Worm (Caenorhabditis elegans): Measurements from ENCODE around the gene T01C1.4.

The T01C1.4 gene

DNA sequence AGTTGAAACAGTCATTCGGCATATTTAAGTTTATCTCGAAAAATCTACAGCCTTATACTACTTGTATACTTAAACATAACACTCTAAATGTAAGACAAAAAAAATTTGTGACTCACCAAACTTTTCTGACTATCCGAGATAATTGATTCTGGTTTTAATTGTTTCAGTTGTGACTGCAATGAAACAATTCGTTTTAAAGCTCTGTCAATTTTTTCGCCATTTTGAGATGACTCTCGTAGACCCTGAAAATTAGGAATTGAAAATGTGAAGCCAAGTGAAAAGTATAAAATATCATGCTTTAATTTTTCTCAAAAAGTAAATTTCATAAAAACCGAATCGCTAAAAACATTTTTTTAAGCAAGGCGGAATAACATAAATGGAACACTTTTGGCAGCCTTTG is 12.6 kb downstream of the T01C1.4 start:
- TF ChIP-seq nhr-77 (tag; optimal IDR thresholded peaks at IDR 0.05) (no peak), tlp-1 (tag; optimal IDR thresholded peaks at IDR 0.05) (no peak), unc-130 (tag; optimal IDR thresholded peaks at IDR 0.05) (no peak), sptf-1 (tag; optimal IDR thresholded peaks at IDR 0.05) (no peak), hpl-2 (GFP tag; optimal IDR thresholded peaks at IDR 0.05) (no peak), lir-3 (tag; optimal IDR thresholded peaks at IDR 0.05; ENCODE audit: poor library complexity) (no peak), nhr-28 (tag; optimal IDR thresholded peaks at IDR 0.05) (no peak), nhr-12 (tag; optimal IDR thresholded peaks at IDR 0.05) (no peak), unc-62 (GFP tag; optimal IDR thresholded peaks at IDR 0.05) (no peak), nhr-84 (tag; optimal IDR thresholded peaks at IDR 0.05) (no peak), snpc-4 (tag; optimal IDR thresholded peaks at IDR 0.05) (no peak), swsn-7 (tag; optimal IDR thresholded peaks at IDR 0.05) (no peak)

DNA sequence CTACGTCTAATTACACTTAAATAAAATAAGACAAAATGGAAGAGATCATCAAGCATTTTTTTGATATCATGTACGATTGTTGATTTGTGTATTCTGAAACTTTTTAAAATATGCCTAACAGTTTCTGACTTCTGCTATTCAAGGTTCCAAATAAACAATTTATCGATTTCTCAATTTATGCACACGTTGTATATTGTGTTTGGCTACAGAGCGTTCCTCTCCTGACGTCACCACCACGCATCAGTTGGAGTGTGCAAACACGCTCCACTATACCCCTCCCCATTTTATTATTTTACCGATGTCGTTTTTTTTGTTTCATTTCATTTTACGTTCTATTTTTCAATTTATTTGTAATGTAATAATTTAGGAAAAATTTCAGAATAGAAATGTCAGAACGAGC is 22.0 kb downstream of the T01C1.4 start, which contains the start of gene plpp-1.3:
Gene plpp-1.3, plus strand, starts transcription at position 380 of the 400 bp plus-strand sequence.
- TF ChIP-seq lin-14 (GFP tag; optimal IDR thresholded peaks at IDR 0.05) (peak; percentile 45), pax-3 (tag; optimal IDR thresholded peaks at IDR 0.05) (no peak), lsy-2 (tag; optimal IDR thresholded peaks at IDR 0.05) (peak in 1 of 2 experiments; percentile 21), xbp-1 (tag; optimal IDR thresholded peaks at IDR 0.05) (peak; percentile 34), nhr-85 (tag) (no peak), nhr-77 (tag; optimal IDR thresholded peaks at IDR 0.05) (no peak), elt-3 (tag; optimal IDR thresholded peaks at IDR 0.05) (peak in 1 of 6 experiments; percentile 1), C16A3.4 (tag; optimal IDR thresholded peaks at IDR 0.05) (peak; percentile 13), ztf-4 (tag; optimal IDR thresholded peaks at IDR 0.05) (no peak), nhr-71 (tag; optimal IDR thresholded peaks at IDR 0.05) (peak; percentile 24), mdl-1 (tag; optimal IDR thresholded peaks at IDR 0.05) (peak in 1 of 2 experiments; percentile 30), egl-13 (tag; optimal IDR thresholded peaks at IDR 0.05) (no peak), hlh-4 (tag; optimal IDR thresholded peaks at IDR 0.05) (no peak), nhr-11 (tag; optimal IDR thresholded peaks at IDR 0.05) (no peak), blmp-1 (tag; optimal IDR thresholded peaks at IDR 0.05) (peak; percentile 36), mep-1 (tag; optimal IDR thresholded peaks at IDR 0.05) (peak; percentile 21), pqm-1 (tag; optimal IDR thresholded peaks at IDR 0.05) (no peak), efl-3 (GFP tag; optimal IDR thresholded peaks at IDR 0.05) (no peak), lin-35 (GFP tag; optimal IDR thresholded peaks at IDR 0.05) (peak in 1 of 2 experiments; percentile 52), ama-1 (optimal IDR thresholded peaks at IDR 0.05) (no peak)

DNA sequence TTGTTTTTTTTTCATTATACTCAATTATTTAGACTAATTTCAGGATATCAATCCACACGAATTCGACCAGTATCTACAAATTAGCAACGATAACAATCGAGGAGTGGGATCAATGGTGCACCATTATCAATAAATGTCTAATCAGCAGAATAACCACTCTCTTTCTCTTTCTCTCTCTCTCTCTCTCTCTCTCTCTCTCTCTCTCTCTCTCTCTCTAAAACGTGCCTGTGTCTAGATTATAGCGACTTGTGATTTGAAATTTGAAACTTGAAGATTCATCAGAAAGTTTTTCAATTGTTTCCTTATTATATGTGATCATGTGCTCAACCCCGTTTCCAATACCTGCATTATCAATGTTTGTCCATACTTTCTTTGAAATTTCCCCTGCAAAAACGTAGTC is 22.7 kb downstream of the T01C1.4 start:
- TF ChIP-seq efl-1 (optimal IDR thresholded peaks at IDR 0.05) (no peak), efl-1 (GFP tag; optimal IDR thresholded peaks at IDR 0.05 in 1 of 2) (peak in 1 of 2 experiments; percentile 26), elt-2 (tag; optimal IDR thresholded peaks at IDR 0.05) (peak; percentile 92), nhr-20 (tag; optimal IDR thresholded peaks at IDR 0.05) (peak; percentile 18), ama-1 (optimal IDR thresholded peaks at IDR 0.05) (no peak), unc-98 (GFP tag; IDR thresholded peaks at IDR 0.05) (no peak), lin-35 (GFP tag; optimal IDR thresholded peaks at IDR 0.05) (peak in 1 of 2 experiments; percentile 36), ets-5 (GFP tag; IDR thresholded peaks at IDR 0.05) (no peak)

DNA sequence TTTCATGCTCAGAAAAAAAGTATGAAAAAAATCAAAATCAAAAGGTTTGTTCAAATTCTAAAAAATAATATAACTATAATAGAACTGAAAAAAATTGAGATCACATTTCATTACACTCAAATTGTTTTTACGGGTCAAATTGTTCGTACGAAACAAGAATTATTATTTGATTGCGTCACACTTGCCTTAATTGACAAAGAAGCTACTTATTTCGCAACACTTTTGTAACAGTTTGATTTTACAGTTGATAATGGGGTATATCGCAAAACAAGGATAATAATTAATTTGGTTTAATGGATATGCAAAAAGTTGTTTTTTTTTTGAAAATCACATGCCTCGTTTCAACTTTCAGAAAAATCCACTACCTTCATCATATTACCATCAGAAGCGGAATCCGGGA is 24.9 kb downstream of the T01C1.4 start:
- no peak for TF ChIP-seq aha-1 (tag; optimal IDR thresholded peaks at IDR 0.05)
- TF ChIP-seq lin-15B (tag; optimal IDR thresholded peaks at IDR 0.05): no peak
- no peak for TF ChIP-seq lin-14 (GFP tag; optimal IDR thresholded peaks at IDR 0.05)
- TF ChIP-seq lin-35 (GFP tag; optimal IDR thresholded peaks at IDR 0.05): no peak
- no peak for TF ChIP-seq hlh-4 (tag; optimal IDR thresholded peaks at IDR 0.05)
- TF ChIP-seq nhr-85 (tag): no peak
- no peak for TF ChIP-seq snpc-4 (tag; optimal IDR thresholded peaks at IDR 0.05)
- TF ChIP-seq hpl-2 (GFP tag; optimal IDR thresholded peaks at IDR 0.05): no peak
- TF ChIP-seq hlh-17 (GFP tag; optimal IDR thresholded peaks at IDR 0.05; ENCODE audit: borderline replicate concordance): no peak
- TF ChIP-seq ztf-4 (tag; optimal IDR thresholded peaks at IDR 0.05): no peak
- no peak for TF ChIP-seq nhr-76 (tag; optimal IDR thresholded peaks at IDR 0.05)
- no peak for TF ChIP-seq fkh-10 (GFP tag; optimal IDR thresholded peaks at IDR 0.05)
